Fruit fly (Drosophila melanogaster): ENCODE measurements around the gene LManIII.
A peak's percentile ranks its signal among the peaks of the same experiment; 100 is the strongest.

Gene LManIII

dm6 chr2L:8787575-8787974 is 19.1 kb upstream of the LManIII start (continued):
- TF ChIP-seq Drgx (GFP tag; IDR thresholded peaks at IDR 0.05) (no peak), danr (GFP tag; IDR thresholded peaks at IDR 0.05) (no peak), CG1602 (GFP tag; optimal IDR thresholded peaks at IDR 0.05) (no peak), jigr1 (GFP tag; IDR thresholded peaks at IDR 0.05) (no peak), CG10321 (GFP tag; IDR thresholded peaks at IDR 0.05) (no peak), HHEX (GFP tag; optimal IDR thresholded peaks at IDR 0.05) (no peak), CG18599 (GFP tag; optimal IDR thresholded peaks at IDR 0.05) (no peak), CG2202 (tag; optimal IDR thresholded peaks at IDR 0.05) (peak; percentile 10), unc-4 (GFP tag; IDR thresholded peaks at IDR 0.05; ENCODE audit: partially characterized antibody) (no peak), CG31441 (GFP tag; IDR thresholded peaks at IDR 0.05) (peak; percentile 46; the same call in 1 of the 2 replicates), CG5953 (GFP tag; IDR thresholded peaks at IDR 0.05) (no peak), bsh (GFP tag; optimal IDR thresholded peaks at IDR 0.05) (peak in 1 of 2 experiments; percentile 63), Oli (tag; optimal IDR thresholded peaks at IDR 0.05) (peak; percentile 20), Taf1 (GFP tag; IDR thresholded peaks at IDR 0.05) (no peak), CG5180 (GFP tag; optimal IDR thresholded peaks at IDR 0.05) (no peak), grn (GFP tag; optimal IDR thresholded peaks at IDR 0.05) (no peak), CG11456 (GFP tag; IDR thresholded peaks at IDR 0.05) (no peak), aop (GFP tag; IDR thresholded peaks at IDR 0.05) (no peak), toy (GFP tag; IDR thresholded peaks at IDR 0.05) (no peak), zen (tag; optimal IDR thresholded peaks at IDR 0.05) (no peak), Hmr (GFP tag; optimal IDR thresholded peaks at IDR 0.05) (no peak), CG11504 (tag; optimal IDR thresholded peaks at IDR 0.05) (no peak), CG15479 (GFP tag; optimal IDR thresholded peaks at IDR 0.05) (no peak), Sox102F (GFP tag; optimal IDR thresholded peaks at IDR 0.05) (peak; percentile 21), CG7745 (tag; optimal IDR thresholded peaks at IDR 0.05) (no peak), hb (GFP tag; IDR thresholded peaks at IDR 0.05; ENCODE audit: partially characterized antibody) (no peak), Dll (GFP tag; IDR thresholded peaks at IDR 0.05; ENCODE audit: partially characterized antibody) (no peak), CG33213 (GFP tag; optimal IDR thresholded peaks at IDR 0.05) (no peak), CG8290 (GFP tag; optimal IDR thresholded peaks at IDR 0.05) (no peak), CG8290 (tag; optimal IDR thresholded peaks at IDR 0.05) (no peak), bbx (GFP tag; IDR thresholded peaks at IDR 0.05; ENCODE audit: partially characterized antibody) (no peak), prd (optimal IDR thresholded peaks at IDR 0.05) (no peak), prd (GFP tag; IDR thresholded peaks at IDR 0.05) (peak; percentile 45; the same call in 1 of the 3 replicates), CG12155 (GFP tag; optimal IDR thresholded peaks at IDR 0.05) (no peak), E2f2 (GFP tag; IDR thresholded peaks at IDR 0.05) (no peak), NK7.1 (GFP tag; optimal IDR thresholded peaks at IDR 0.05) (no peak), crc (GFP tag; optimal IDR thresholded peaks at IDR 0.05) (no peak), al (GFP tag; IDR thresholded peaks at IDR 0.05) (no peak), YL-1 (GFP tag; optimal IDR thresholded peaks at IDR 0.05) (no peak), CG32532 (GFP tag; IDR thresholded peaks at IDR 0.05) (no peak), zf30C (GFP tag; optimal IDR thresholded peaks at IDR 0.05) (peak; percentile 52), p53 (GFP tag; optimal IDR thresholded peaks at IDR 0.05) (no peak), ci (GFP tag; IDR thresholded peaks at IDR 0.05) (peak; percentile 59; the same call in 2 of the 3 replicates), PHDP (tag; optimal IDR thresholded peaks at IDR 0.05) (no peak), CG17802 (tag; optimal IDR thresholded peaks at IDR 0.05) (no peak), seq (GFP tag; IDR thresholded peaks at IDR 0.05) (no peak), zfh1 (GFP tag; IDR thresholded peaks at IDR 0.05) (peak; percentile 66; the same call in 2 of the 3 replicates), Fer1 (GFP tag; optimal IDR thresholded peaks at IDR 0.05) (no peak), chn (GFP tag; optimal IDR thresholded peaks at IDR 0.05) (no peak), Nf-YC (tag; optimal IDR thresholded peaks at IDR 0.05) (no peak), dpn (GFP tag; optimal IDR thresholded peaks at IDR 0.05) (no peak), Six4 (GFP tag; optimal IDR thresholded peaks at IDR 0.05) (no peak)

Data from whole organism, embryonic.